Fruit fly (Drosophila melanogaster) whole organism, embryonic: ENCODE data around the gene nAChRalpha2.

ENCODE experiments used
- Blimp-1 ChIP-seq: fragments of 200-800 bp; sonication (Bioruptor generic); optimal IDR thresholded peaks from 3 replicates; lab custom pipeline; 2018; ENCODE audit warnings: missing biosample characterization, missing genetic modification characterization, mild to moderate bottlenecking, moderate library complexity, missing genetic modification reagents
- CG10147 ChIP-seq: fragments of 200-800 bp; sonication (Bioruptor generic); optimal IDR thresholded peaks from 2 replicates; lab custom pipeline; 2019; ENCODE audit warnings: missing biosample characterization, mild to moderate bottlenecking, missing genetic modification characterization, moderate library complexity
- CG11560 ChIP-seq: fragments of 200-800 bp; sonication (Bioruptor generic); IDR thresholded peaks from 3 replicates; pipeline ENCODE4 v1.3.6; 2022; ENCODE audit warnings: missing biosample characterization, missing genetic modification characterization
- CG12155 ChIP-seq: fragments of 200-800 bp; sonication (Bioruptor generic); optimal IDR thresholded peaks from 3 replicates; lab custom pipeline; 2016; ENCODE audit warnings: missing biosample characterization, missing genetic modification characterization
- CG15514 ChIP-seq: fragments of 200-800 bp; sonication (Bioruptor generic); optimal IDR thresholded peaks from 3 replicates; lab custom pipeline; 2017; ENCODE audit warnings: missing biosample characterization, missing genetic modification characterization, mild to moderate bottlenecking, moderate library complexity, missing genetic modification reagents
- CG17829 ChIP-seq: fragments of 200-800 bp; optimal IDR thresholded peaks from 2 replicates; lab custom pipeline; 2019; ENCODE audit warnings: missing biosample characterization, mild to moderate bottlenecking, missing genetic modification characterization, moderate library complexity
- CG2129 ChIP-seq: fragments of 200-800 bp; sonication (Bioruptor generic); IDR thresholded peaks from 2 replicates; pipeline ENCODE4 v1.3.6; 2022; ENCODE audit warnings: missing biosample characterization, missing genetic modification characterization; ENCODE audit not compliant: partially characterized antibody
- CG2199 ChIP-seq: fragments of 200-800 bp; sonication (Bioruptor generic); IDR thresholded peaks from 3 replicates; pipeline ENCODE4 v1.3.6; 2022; ENCODE audit warnings: missing biosample characterization, missing genetic modification characterization
- CG3163 ChIP-seq: fragments of 200-800 bp; sonication (Bioruptor generic); optimal IDR thresholded peaks from 3 replicates; lab custom pipeline; 2016; ENCODE audit warnings: missing biosample characterization, missing genetic modification characterization
- CG3726 ChIP-seq: fragments of 200-800 bp; sonication (Bioruptor generic); IDR thresholded peaks from 3 replicates; pipeline ENCODE4, ENCODE4 v1.3.6; 2022; ENCODE audit warnings: missing biosample characterization, missing genetic modification characterization
- CG4404 ChIP-seq: fragments of 200-800 bp; sonication (Bioruptor generic); IDR thresholded peaks from 2 replicates; pipeline ENCODE4 v1.3.6; 2022; ENCODE audit warnings: missing biosample characterization, missing genetic modification characterization
- CG5180 ChIP-seq: fragments of 200-800 bp; sonication (Bioruptor generic); optimal IDR thresholded peaks from 3 replicates; lab custom pipeline; 2017; ENCODE audit warnings: missing biosample characterization, missing genetic modification characterization, mild to moderate bottlenecking, moderate library complexity, missing genetic modification reagents
- CG7839 ChIP-seq: fragments of 200-800 bp; sonication (Bioruptor generic); optimal IDR thresholded peaks from 3 replicates; lab custom pipeline; 2018; ENCODE audit warnings: missing biosample characterization, mild to moderate bottlenecking, missing genetic modification characterization, moderate library complexity
- CHES-1-like ChIP-seq: fragments of 200-800 bp; sonication (Bioruptor generic); optimal IDR thresholded peaks from 2 replicates; lab custom pipeline; 2016; ENCODE audit warnings: missing biosample characterization, missing genetic modification characterization
- CTCF ChIP-seq: fragments of 200-800 bp; sonication (Bioruptor generic); optimal IDR thresholded peaks from 2 replicates; lab custom pipeline; 2017; ENCODE audit warnings: missing biosample characterization, mild to moderate bottlenecking, missing genetic modification characterization, moderate library complexity
- Camta ChIP-seq: fragments of 200-800 bp; sonication (Bioruptor generic); optimal IDR thresholded peaks from 2 replicates; lab custom pipeline; 2016; ENCODE audit warnings: missing biosample characterization, missing genetic modification characterization
- Dek ChIP-seq: fragments of 200-800 bp; sonication (Bioruptor generic); optimal IDR thresholded peaks from 3 replicates; lab custom pipeline; 2019; ENCODE audit warnings: missing biosample characterization, mild to moderate bottlenecking, missing genetic modification characterization, moderate library complexity
- Doc3 ChIP-seq: fragments of 200-800 bp; sonication (Bioruptor generic); IDR thresholded peaks from 3 replicates; pipeline ENCODE4 v1.3.6; 2022; ENCODE audit warnings: missing biosample characterization, missing genetic modification characterization; ENCODE audit not compliant: partially characterized antibody
- H15 ChIP-seq: fragments of 200-800 bp; sonication (Bioruptor generic); IDR thresholded peaks from 3 replicates; pipeline ENCODE4 v1.3.6; 2022; ENCODE audit warnings: missing biosample characterization, missing genetic modification characterization
- HLH54F ChIP-seq: fragments of 200-800 bp; sonication (Bioruptor generic); optimal IDR thresholded peaks from 3 replicates; lab custom pipeline; 2016; ENCODE audit warnings: missing biosample characterization, missing genetic modification characterization
- Hsf ChIP-seq: fragments of 200-800 bp; sonication (Bioruptor generic); optimal IDR thresholded peaks from 3 replicates; lab custom pipeline; 2016; ENCODE audit warnings: missing biosample characterization, missing genetic modification characterization
- MBD-R2 ChIP-seq: fragments of 200-800 bp; sonication (Bioruptor generic); IDR thresholded peaks from 2 replicates; pipeline ENCODE4 v1.3.6; 2022; ENCODE audit warnings: missing biosample characterization, missing genetic modification characterization
- Mrtf ChIP-seq: fragments of 200-800 bp; sonication (Bioruptor generic); IDR thresholded peaks from 3 replicates; pipeline ENCODE4 v1.3.6; 2022; ENCODE audit warnings: missing biosample characterization, missing genetic modification characterization
- NC2α ChIP-seq: fragments of 200-800 bp; sonication (Bioruptor generic); optimal IDR thresholded peaks from 2 replicates; lab custom pipeline; 2016; ENCODE audit warnings: missing biosample characterization, missing genetic modification characterization
- Ravus ChIP-seq: fragments of 200-800 bp; sonication (Bioruptor generic); IDR thresholded peaks from 2 replicates; pipeline ENCODE4 v1.3.6; 2022; ENCODE audit warnings: missing biosample characterization, missing genetic modification characterization
- Sry-δ ChIP-seq: fragments of 200-800 bp; sonication (Bioruptor generic); optimal IDR thresholded peaks from 2 replicates; lab custom pipeline; 2016; ENCODE audit warnings: missing biosample characterization, missing genetic modification characterization
- Xrp1 ChIP-seq: fragments of 200-800 bp; sonication (Bioruptor generic); IDR thresholded peaks from 2 replicates; pipeline ENCODE4 v1.3.6; 2022; ENCODE audit warnings: missing biosample characterization, missing genetic modification characterization
- amos ChIP-seq: fragments of 200-800 bp; sonication (Bioruptor generic); IDR thresholded peaks from 2 replicates; pipeline ENCODE4 v1.3.6; 2022; ENCODE audit warnings: missing biosample characterization, missing genetic modification characterization; ENCODE audit not compliant: partially characterized antibody
- croc ChIP-seq: fragments of 200-800 bp; sonication (Bioruptor generic); conservative IDR thresholded peaks from 3 replicates; pipeline ENCODE4 v1.3.6; 2022; ENCODE audit warnings: missing biosample characterization, missing genetic modification characterization
- da ChIP-seq: fragments of 200-800 bp; sonication (Bioruptor generic); optimal IDR thresholded peaks from 2 replicates; lab custom pipeline; 2016; ENCODE audit warnings: missing biosample characterization, missing genetic modification characterization
- dimm ChIP-seq: fragments of 200-800 bp; sonication (Bioruptor generic); IDR thresholded peaks from 2 replicates; pipeline ENCODE4 v1.3.6; 2022; ENCODE audit warnings: missing biosample characterization, missing genetic modification characterization
- dm ChIP-seq: fragments of 200-800 bp; sonication (Bioruptor generic); optimal IDR thresholded peaks from 3 replicates; lab custom pipeline; 2016; ENCODE audit warnings: missing biosample characterization, missing genetic modification characterization
- ewg ChIP-seq: fragments of 200-800 bp; sonication (Bioruptor generic); optimal IDR thresholded peaks from 3 replicates; lab custom pipeline; 2017; ENCODE audit warnings: mild to moderate bottlenecking, missing biosample characterization, missing genetic modification reagents, missing genetic modification characterization
- fu2 ChIP-seq: fragments of 200-800 bp; sonication (Bioruptor generic); optimal IDR thresholded peaks from 2 replicates; lab custom pipeline; 2016; ENCODE audit warnings: missing biosample characterization, missing genetic modification characterization
- grau ChIP-seq: fragments of 200-800 bp; optimal IDR thresholded peaks from 3 replicates; lab custom pipeline; 2019; ENCODE audit warnings: missing biosample characterization, mild to moderate bottlenecking, missing genetic modification characterization, moderate library complexity
- ham ChIP-seq: fragments of 200-800 bp; sonication (Bioruptor generic); IDR thresholded peaks from 2 replicates; pipeline ENCODE4 v1.3.6; 2022; ENCODE audit warnings: missing biosample characterization, missing genetic modification characterization
- inv ChIP-seq: fragments of 200-800 bp; sonication (Bioruptor generic); IDR thresholded peaks from 2 replicates; pipeline ENCODE4 v1.3.6; 2022; ENCODE audit warnings: missing biosample characterization, missing genetic modification characterization; ENCODE audit not compliant: partially characterized antibody
- kah ChIP-seq: fragments of 200-800 bp; sonication (Bioruptor generic); optimal IDR thresholded peaks from 2 replicates; lab custom pipeline; 2018; ENCODE audit warnings: missing biosample characterization, mild to moderate bottlenecking, missing genetic modification characterization
- lbe ChIP-seq: fragments of 200-800 bp; sonication (Bioruptor generic); optimal IDR thresholded peaks from 2 replicates; lab custom pipeline; 2016; ENCODE audit warnings: missing biosample characterization, mild to moderate bottlenecking, missing genetic modification characterization
- lilli ChIP-seq: fragments of 200-800 bp; sonication (Bioruptor generic); optimal IDR thresholded peaks from 3 replicates; lab custom pipeline; 2016; ENCODE audit warnings: missing biosample characterization, missing genetic modification characterization
- oc ChIP-seq: fragments of 200-800 bp; sonication (Bioruptor generic); optimal IDR thresholded peaks from 2 replicates; lab custom pipeline; 2018; ENCODE audit warnings: missing biosample characterization, mild to moderate bottlenecking, missing genetic modification characterization, moderate library complexity
- org-1 ChIP-seq: fragments of 200-800 bp; sonication (Bioruptor generic); optimal IDR thresholded peaks from 2 replicates; lab custom pipeline; 2017; ENCODE audit warnings: missing biosample characterization, missing genetic modification characterization
- otp ChIP-seq: fragments of 200-800 bp; sonication (Bioruptor generic); IDR thresholded peaks from 3 replicates; pipeline ENCODE4, ENCODE4 v1.3.6; 2022; ENCODE audit warnings: missing biosample characterization, missing genetic modification characterization
- pan ChIP-seq, 4 experiments: fragments of >200 bp in 3 of 4; fragments of 200-800 bp in 1 of 4; sonication (Bioruptor generic) in 1 of 4; optimal IDR thresholded peaks in 3 of 4; IDR thresholded peaks in 1 of 4; 2 replicates each; pipeline versions ENCODE4 v1.3.6 to Lab custom; 2017 to 2022; ENCODE audit warnings: missing biosample characterization in 2 of 4, missing genetic modification characterization in 2 of 4, mixed read lengths in 1 of 4
- pb ChIP-seq: fragments of 200-800 bp; sonication (Bioruptor generic); optimal IDR thresholded peaks from 3 replicates; lab custom pipeline; 2016; ENCODE audit warnings: missing biosample characterization, missing genetic modification characterization
- pnt ChIP-seq: fragments of 200-800 bp; sonication (Bioruptor generic); optimal IDR thresholded peaks from 3 replicates; lab custom pipeline; 2016; ENCODE audit warnings: missing biosample characterization, missing genetic modification characterization
- run ChIP-seq: fragments of 200-800 bp; sonication (Bioruptor generic); optimal IDR thresholded peaks from 3 replicates; lab custom pipeline; 2018; ENCODE audit warnings: missing biosample characterization, mild to moderate bottlenecking, missing genetic modification characterization
- shn ChIP-seq: fragments of 200-800 bp; sonication (Bioruptor generic); optimal IDR thresholded peaks from 3 replicates; lab custom pipeline; 2016; ENCODE audit warnings: missing biosample characterization, missing genetic modification characterization
- slbo ChIP-seq: fragments of 200-800 bp; sonication (Bioruptor generic); IDR thresholded peaks from 2 replicates; pipeline ENCODE4 v1.3.6; 2022; ENCODE audit warnings: missing biosample characterization, missing genetic modification characterization
- so ChIP-seq: fragments of 200-800 bp; sonication (Bioruptor generic); IDR thresholded peaks from 3 replicates; pipeline ENCODE4 v1.3.6; 2022; ENCODE audit warnings: missing biosample characterization, missing genetic modification characterization
- vfl ChIP-seq: fragments of 200-800 bp; sonication (Bioruptor generic); optimal IDR thresholded peaks from 2 replicates; lab custom pipeline; 2016; ENCODE audit warnings: missing biosample characterization, missing genetic modification characterization
- zen ChIP-seq: fragments of 200-800 bp; sonication (Bioruptor generic); optimal IDR thresholded peaks from 3 replicates; lab custom pipeline; 2018; ENCODE audit warnings: missing biosample characterization, mild to moderate bottlenecking, missing genetic modification characterization, moderate library complexity

The nAChRalpha2 gene

DNA sequence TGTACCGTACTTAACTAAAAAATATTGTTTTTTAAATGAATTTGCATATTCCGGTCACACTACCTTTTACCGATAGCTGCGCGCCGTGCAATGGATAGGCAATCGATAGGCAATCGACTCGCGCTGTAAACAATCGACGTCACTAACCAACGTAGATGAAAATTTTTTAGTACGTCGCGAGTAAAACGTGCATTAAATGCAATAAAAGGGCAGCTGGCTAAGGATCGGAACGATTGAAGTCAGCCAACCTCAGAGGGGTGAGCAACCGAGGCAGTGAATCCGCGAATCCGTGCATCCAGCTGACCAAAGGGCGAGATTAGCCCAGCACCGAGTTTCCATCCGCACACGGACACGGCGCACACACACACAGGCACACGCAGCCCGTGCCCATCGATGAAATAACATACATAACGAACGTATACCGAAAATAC lies 32.9 kb downstream of the nAChRalpha2 start, which contains the start of gene Pp1alpha-96A (continued):
- TF ChIP-seq CG17829 (tag; lab: Kevin White, UChicago) (no peak), CHES-1-like (GFP tag; lab: Kevin White, UChicago) (peak; percentile 6), Hsf (no peak), zen (tag; lab: Kevin White, UChicago) (peak; percentile 22), slbo (GFP tag; lab: Robert Waterston, UW) (peak; percentile 27; the same call in 1 of the 2 replicates), Doc3 (peak; percentile 78), pb (GFP tag; lab: Kevin White, UChicago) (no peak), org-1 (GFP tag; lab: Kevin White, UChicago) (no peak), fu2 (GFP tag; lab: Kevin White, UChicago) (no peak), pnt (GFP tag; lab: Kevin White, UChicago) (no peak), so (GFP tag; lab: Robert Waterston, UW) (no peak), grau (tag; lab: Kevin White, UChicago) (peak; percentile 28), croc (GFP tag; lab: Robert Waterston, UW) (no peak), CG3726 (GFP tag; lab: Robert Waterston, UW) (no peak), lilli (peak; percentile 34), CG2199 (GFP tag; lab: Robert Waterston, UW) (no peak), ham (GFP tag; lab: Robert Waterston, UW) (no peak), pan (optimal IDR thresholded peaks at IDR 0.05; lab: Kevin White, UChicago) (no peak), pan (GFP tag; optimal IDR thresholded peaks at IDR 0.05 in 1 of 2, IDR thresholded peaks at IDR 0.05 in 1 of 2) (no peak), CG15514 (GFP tag; lab: Kevin White, UChicago) (peak; percentile 61), Sry-δ (GFP tag; lab: Kevin White, UChicago) (peak; percentile 93), CTCF (peak; percentile 18), CG10147 (GFP tag; lab: Kevin White, UChicago) (peak; percentile 13), HLH54F (GFP tag; lab: Kevin White, UChicago) (no peak), H15 (GFP tag; lab: Robert Waterston, UW) (no peak), ewg (peak; percentile 83), CG7839 (tag; lab: Kevin White, UChicago) (no peak), lbe (GFP tag; lab: Kevin White, UChicago) (no peak), Mrtf (no peak), amos (GFP tag; lab: Robert Waterston, UW) (peak; percentile 92), shn (GFP tag; lab: Kevin White, UChicago) (no peak), Xrp1 (GFP tag; lab: Robert Waterston, UW) (no peak), dm (GFP tag; lab: Kevin White, UChicago) (peak; percentile 66), MBD-R2 (peak; percentile 54; the same call in 1 of the 2 replicates), NC2α (GFP tag; lab: Kevin White, UChicago) (no peak), kah (GFP tag; lab: Kevin White, UChicago) (no peak), CG5180 (GFP tag; lab: Kevin White, UChicago) (no peak), Blimp-1 (GFP tag; lab: Kevin White, UChicago) (no peak), CG2129 (GFP tag; lab: Robert Waterston, UW) (peak; percentile 70), inv (peak; percentile 76; the same call in 1 of the 2 replicates), CG11560 (tag; lab: Robert Waterston, UW) (no peak), oc (no peak), Dek (no peak), CG4404 (GFP tag; lab: Robert Waterston, UW) (no peak), CG12155 (GFP tag; lab: Kevin White, UChicago) (no peak), Camta (peak; percentile 22), da (no peak), otp (GFP tag; lab: Robert Waterston, UW) (no peak), vfl (GFP tag; lab: Kevin White, UChicago) (no peak), run (tag; lab: Kevin White, UChicago) (no peak), dimm (no peak), CG3163 (GFP tag; lab: Kevin White, UChicago) (peak; percentile 15), Ravus (GFP tag; lab: Robert Waterston, UW) (no peak)
